Worm (Caenorhabditis elegans) whole organism, young adult: Measurements from ENCODE around the gene frm-2.

Source experiments
- B0336.3 ChIP-seq: fragments of 200-800 bp; sonication (Bioruptor generic); IDR thresholded peaks from 2 replicates; pipeline ENCODE4 v1.3.6; 2022; ENCODE audit warnings: missing genetic modification characterization, missing compliant biosample characterization
- F10E7.11 ChIP-seq: sonication (generic microtip); optimal IDR thresholded peaks from 2 replicates; lab custom pipeline; 2017; ENCODE audit warnings: mild to moderate bottlenecking, missing genetic modification characterization, moderate library complexity, missing compliant biosample characterization
- F33H1.4 ChIP-seq: fragments of 200-800 bp; sonication (Bioruptor generic); IDR thresholded peaks from 2 replicates; pipeline ENCODE4 v1.3.6; 2022; ENCODE audit warnings: missing genetic modification reagents, missing genetic modification characterization, missing compliant biosample characterization
- F39B2.1 ChIP-seq: fragments of 200-800 bp; sonication (Bioruptor generic); IDR thresholded peaks from 2 replicates; pipeline ENCODE4 v1.3.6; 2022; ENCODE audit warnings: missing genetic modification reagents, missing genetic modification characterization, missing compliant biosample characterization
- F52B5.7 ChIP-seq: sonication (generic microtip); optimal IDR thresholded peaks from 2 replicates; lab custom pipeline; 2016; ENCODE audit warnings: mild to moderate bottlenecking, missing genetic modification characterization, missing compliant biosample characterization
- F55B11.4 ChIP-seq: sonication (generic microtip); optimal IDR thresholded peaks from 2 replicates; lab custom pipeline; 2016; ENCODE audit warnings: missing compliant biosample characterization, missing genetic modification characterization, borderline replicate concordance; ENCODE audit not compliant: insufficient read depth
- F57C9.4 ChIP-seq: sonication (generic microtip); optimal IDR thresholded peaks from 2 replicates; lab custom pipeline; 2017; ENCODE audit warnings: mild to moderate bottlenecking, missing genetic modification characterization, missing compliant biosample characterization
- atf-7 ChIP-seq: sonication (generic microtip); optimal IDR thresholded peaks from 2 replicates; lab custom pipeline; 2017; ENCODE audit warnings: mild to moderate bottlenecking, missing genetic modification characterization, missing compliant biosample characterization
- ccch-3 ChIP-seq: fragments of 200-800 bp; sonication (Bioruptor generic); optimal IDR thresholded peaks from 2 replicates; lab custom pipeline; 2018; ENCODE audit warnings: mild to moderate bottlenecking, missing genetic modification characterization, missing compliant biosample characterization
- cebp-1 ChIP-seq, 2 experiments: fragments of 200-800 bp in 1 of 2; sonication (Bioruptor generic) in 1 of 2; sonication (generic microtip) in 1 of 2; IDR thresholded peaks in 1 of 2; optimal IDR thresholded peaks in 1 of 2; 2 replicates each; pipeline versions ENCODE4 v1.3.6 to Lab custom; 2017 to 2022; ENCODE audit warnings: missing compliant biosample characterization in 2 of 2, missing genetic modification characterization in 2 of 2, mild to moderate bottlenecking in 1 of 2, missing genetic modification reagents in 1 of 2, moderate library complexity in 1 of 2
- ceh-27 ChIP-seq: fragments of 200-800 bp; sonication (Bioruptor generic); optimal IDR thresholded peaks from 2 replicates; lab custom pipeline; 2018; ENCODE audit warnings: mild to moderate bottlenecking, missing genetic modification characterization, moderate library complexity, missing compliant biosample characterization
- ceh-91 ChIP-seq: fragments of 200-800 bp; sonication (Bioruptor generic); IDR thresholded peaks from 2 replicates; pipeline ENCODE4 v1.3.6; 2022; ENCODE audit warnings: missing genetic modification reagents, missing genetic modification characterization, missing compliant biosample characterization
- dox-1 ChIP-seq: fragments of 200-800 bp; sonication (Bioruptor generic); IDR thresholded peaks from 2 replicates; pipeline ENCODE4 v1.3.6; 2022; ENCODE audit warnings: missing genetic modification reagents, missing genetic modification characterization, missing compliant biosample characterization
- dpff-1 ChIP-seq: sonication (generic microtip); optimal IDR thresholded peaks from 2 replicates; lab custom pipeline; 2017; ENCODE audit warnings: mild to moderate bottlenecking, missing genetic modification characterization, missing compliant biosample characterization
- dpl-1 ChIP-seq: fragments of 150-350 bp; optimal IDR thresholded peaks from 2 replicates; lab custom pipeline; 2014; ENCODE audit warnings: missing biosample characterization, missing genetic modification reagents, missing genetic modification characterization
- ekl-4 ChIP-seq: fragments of 200-800 bp; sonication (Bioruptor generic); IDR thresholded peaks from 2 replicates; pipeline ENCODE4 v1.3.6; 2022; ENCODE audit warnings: missing genetic modification reagents, missing genetic modification characterization, missing compliant biosample characterization
- ets-4 ChIP-seq: fragments of 200-800 bp; sonication (Bioruptor generic); optimal IDR thresholded peaks from 2 replicates; lab custom pipeline; 2018; ENCODE audit warnings: mild to moderate bottlenecking, missing genetic modification characterization, missing compliant biosample characterization
- gei-17 ChIP-seq: fragments of 200-800 bp; sonication (Bioruptor generic); optimal IDR thresholded peaks from 2 replicates; lab custom pipeline; 2018; ENCODE audit warnings: mild to moderate bottlenecking, missing genetic modification characterization, missing compliant biosample characterization
- hmg-1.2 ChIP-seq: fragments of 200-800 bp; sonication (Bioruptor generic); IDR thresholded peaks from 2 replicates; pipeline ENCODE4 v1.3.6; 2022; ENCODE audit warnings: missing genetic modification reagents, missing genetic modification characterization, missing compliant biosample characterization
- let-607 ChIP-seq, 2 experiments: fragments of 200-800 bp in 1 of 2; sonication (Bioruptor generic) in 1 of 2; sonication (generic microtip) in 1 of 2; optimal IDR thresholded peaks; 2 replicates each; lab custom pipeline; 2016 to 2018; ENCODE audit warnings: mild to moderate bottlenecking in 2 of 2, missing compliant biosample characterization in 2 of 2, missing genetic modification characterization in 2 of 2, moderate library complexity in 2 of 2, missing genotype in 1 of 2
- lin-54 ChIP-seq: fragments of 200-800 bp; sonication (Bioruptor generic); optimal IDR thresholded peaks from 2 replicates; lab custom pipeline; 2018; ENCODE audit warnings: mild to moderate bottlenecking, missing genetic modification characterization, missing compliant biosample characterization
- lsl-1 ChIP-seq: fragments of 200-800 bp; sonication (Bioruptor generic); optimal IDR thresholded peaks from 2 replicates; lab custom pipeline; 2018; ENCODE audit warnings: mild to moderate bottlenecking, missing genetic modification characterization, moderate library complexity, missing compliant biosample characterization
- lsy-27 ChIP-seq: sonication (generic microtip); optimal IDR thresholded peaks from 2 replicates; lab custom pipeline; 2017; ENCODE audit warnings: missing genetic modification characterization, mild to moderate bottlenecking, missing compliant biosample characterization, antibody characterized with exemption, missing genotype, borderline replicate concordance; ENCODE audit not compliant: insufficient read depth
- madf-6 ChIP-seq: fragments of 200-800 bp; sonication (Bioruptor generic); IDR thresholded peaks from 2 replicates; pipeline ENCODE4 v1.3.6; 2022; ENCODE audit warnings: missing genetic modification reagents, missing genetic modification characterization, missing compliant biosample characterization
- madf-8 ChIP-seq: fragments of 200-800 bp; sonication (Bioruptor generic); conservative IDR thresholded peaks from 2 replicates; pipeline ENCODE4 v1.3.6; 2022; ENCODE audit warnings: missing genetic modification reagents, missing genetic modification characterization, missing compliant biosample characterization
- mcd-1 ChIP-seq: fragments of 200-800 bp; sonication (Bioruptor generic); IDR thresholded peaks from 2 replicates; pipeline ENCODE4 v1.3.6; 2022; ENCODE audit warnings: missing genetic modification reagents, missing genetic modification characterization, missing compliant biosample characterization
- nhr-27 ChIP-seq: fragments of 200-800 bp; sonication (Bioruptor generic); optimal IDR thresholded peaks from 2 replicates; lab custom pipeline; 2018; ENCODE audit warnings: mild to moderate bottlenecking, missing genetic modification characterization, moderate library complexity, missing compliant biosample characterization
- nhr-80 ChIP-seq: sonication (generic microtip); optimal IDR thresholded peaks from 2 replicates; lab custom pipeline; 2016; ENCODE audit warnings: missing genetic modification characterization, missing compliant biosample characterization
- snpc-1.3 ChIP-seq: sonication (generic microtip); optimal IDR thresholded peaks from 2 replicates; lab custom pipeline; 2017; ENCODE audit warnings: missing genetic modification characterization, mild to moderate bottlenecking, missing compliant biosample characterization, antibody characterized with exemption, moderate library complexity, missing genotype, missing genetic modification reagents; ENCODE audit not compliant: insufficient read depth
- snpc-3.4 ChIP-seq: sonication (generic microtip); optimal IDR thresholded peaks from 2 replicates; lab custom pipeline; 2017; ENCODE audit warnings: missing genetic modification characterization, mild to moderate bottlenecking, missing compliant biosample characterization, antibody characterized with exemption, moderate library complexity, missing genotype, missing genetic modification reagents
- somi-1 ChIP-seq: fragments of 200-800 bp; sonication (Bioruptor generic); optimal IDR thresholded peaks from 2 replicates; lab custom pipeline; 2018; ENCODE audit warnings: mild to moderate bottlenecking, missing genetic modification characterization, missing compliant biosample characterization
- tlf-1 ChIP-seq: fragments of 200-800 bp; sonication (Bioruptor generic); optimal IDR thresholded peaks from 2 replicates; lab custom pipeline; 2018; ENCODE audit warnings: mild to moderate bottlenecking, missing genetic modification characterization, missing compliant biosample characterization
- unc-62 ChIP-seq: fragments of 150-350 bp; optimal IDR thresholded peaks from 2 replicates; lab custom pipeline; 2014; ENCODE audit warnings: missing biosample characterization, missing genetic modification reagents, missing genetic modification characterization
- xnd-1 ChIP-seq: sonication (generic microtip); optimal IDR thresholded peaks from 2 replicates; lab custom pipeline; 2016; ENCODE audit warnings: missing genotype, missing genetic modification reagents, missing genetic modification characterization, missing compliant biosample characterization
- zfh-2 ChIP-seq: fragments of 200-800 bp; sonication (Bioruptor generic); conservative IDR thresholded peaks from 2 replicates; pipeline ENCODE4 v1.3.6; 2022; ENCODE audit warnings: missing genetic modification reagents, missing genetic modification characterization, missing compliant biosample characterization
- ztf-22 ChIP-seq: fragments of 200-800 bp; sonication (Bioruptor generic); optimal IDR thresholded peaks from 2 replicates; lab custom pipeline; 2018; ENCODE audit warnings: mild to moderate bottlenecking, missing genetic modification characterization, moderate library complexity, missing compliant biosample characterization

frm-2 gene

DNA sequence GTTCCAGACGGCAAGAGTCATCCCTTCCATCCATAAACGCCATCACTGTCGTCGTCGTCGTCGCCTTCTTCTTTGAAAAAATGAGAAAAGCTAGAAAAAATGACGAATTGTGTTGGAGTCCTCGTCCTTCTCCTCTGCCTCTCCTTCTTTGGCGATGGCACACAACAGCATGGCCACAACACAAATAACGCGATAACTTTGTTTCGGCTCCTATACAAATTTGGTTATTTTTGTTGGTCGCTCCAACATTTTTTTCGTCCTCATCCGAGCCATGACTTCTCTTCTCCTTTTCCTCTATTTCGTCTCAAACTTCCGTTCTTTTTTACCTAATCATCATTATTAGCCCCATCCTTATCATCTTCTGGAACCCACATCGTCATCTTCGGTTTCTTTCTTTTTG, 10.1 kb upstream of the frm-2 start:
- TF ChIP-seq ccch-3 (GFP tag; lab: Kevin White, UChicago) (no peak), ets-4 (GFP tag; lab: Kevin White, UChicago) (no peak), lin-54 (no peak), mcd-1 (no peak), F39B2.1 (GFP tag; lab: Robert Waterston, UW) (no peak), ceh-27 (GFP tag; lab: Kevin White, UChicago) (no peak), F52B5.7 (tag; lab: Kevin White, UChicago) (no peak), ekl-4 (GFP tag; lab: Robert Waterston, UW) (no peak), ztf-22 (GFP tag; lab: Kevin White, UChicago) (no peak)
- TF ChIP-seq, all 124 proteins: peak for 0

DNA sequence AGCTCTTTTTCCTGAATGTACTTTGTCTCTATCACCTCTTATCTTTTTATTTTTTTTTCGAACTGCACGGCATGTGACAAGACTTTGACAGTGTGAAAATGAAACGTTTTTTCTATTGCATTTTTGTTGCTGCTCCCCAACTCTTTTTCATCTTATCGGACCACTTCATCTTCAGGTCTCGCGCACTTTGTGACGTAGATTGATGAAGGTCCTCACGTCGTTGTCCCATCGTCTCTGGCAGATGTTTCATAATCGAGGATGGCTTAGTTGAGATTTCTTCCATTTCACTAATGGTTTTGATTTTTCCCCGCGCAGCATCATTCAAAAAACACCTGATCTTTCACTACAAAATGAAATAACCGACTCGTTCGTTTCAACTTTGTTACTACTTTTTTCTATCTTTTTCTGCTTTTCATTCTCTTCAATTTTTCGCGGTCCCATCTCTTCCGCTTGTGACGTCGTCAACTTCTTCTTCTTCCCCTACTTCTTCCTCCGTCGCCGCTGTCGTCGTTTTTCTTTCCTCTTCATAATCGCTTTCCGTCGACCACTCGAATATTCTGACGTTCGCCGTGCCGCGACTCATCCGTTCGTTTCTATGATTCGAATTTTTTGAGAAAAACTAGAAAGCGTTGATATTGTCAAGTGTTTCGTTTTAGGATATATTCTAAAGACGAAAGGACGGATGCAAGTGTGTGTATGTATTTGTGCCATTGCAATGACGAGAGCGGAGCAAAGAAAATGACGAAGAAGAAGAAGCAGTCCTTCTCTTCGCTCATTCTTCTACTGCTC, 9.4 kb upstream of the frm-2 start, which contains the start of gene T04C9.2:
Gene T04C9.2 (plus strand): TSS at position 739 of the 789 bp plus-strand sequence.
- TF ChIP-seq let-607 (tag; optimal IDR thresholded peaks at IDR 0.05; lab: Kevin White, UChicago) (peak in 1 of 2 experiments; percentile 29), cebp-1 (GFP tag; IDR thresholded peaks at IDR 0.05; lab: Robert Waterston, UW) (no peak), cebp-1 (tag; optimal IDR thresholded peaks at IDR 0.05; lab: Kevin White, UChicago) (peak; percentile 44), F55B11.4 (tag; lab: Kevin White, UChicago) (no peak), nhr-80 (tag; lab: Kevin White, UChicago) (peak; percentile 45)
- TF ChIP-seq, all 124 proteins: peak for 3

DNA sequence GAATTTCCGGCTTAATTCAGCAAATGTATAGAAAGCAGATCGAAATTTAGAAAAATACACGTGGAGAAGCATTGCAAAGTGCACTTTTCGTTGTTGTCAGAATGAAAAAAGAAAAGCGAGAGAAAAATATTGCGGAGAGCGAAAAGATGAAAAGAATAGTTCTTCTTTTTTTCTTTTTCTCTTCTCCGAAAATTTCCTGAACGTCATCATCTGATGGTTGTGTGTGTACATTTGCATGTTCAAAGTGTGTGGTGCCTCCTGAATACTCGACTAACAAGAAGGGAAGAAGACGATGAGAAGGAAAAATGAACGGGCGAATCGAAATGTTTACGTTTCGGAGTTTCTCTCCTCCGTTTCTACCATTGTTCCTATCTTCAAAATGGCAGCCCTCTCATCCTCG, 8.2 kb upstream of the frm-2 start:
- no peak for TF ChIP-seq nhr-27

DNA sequence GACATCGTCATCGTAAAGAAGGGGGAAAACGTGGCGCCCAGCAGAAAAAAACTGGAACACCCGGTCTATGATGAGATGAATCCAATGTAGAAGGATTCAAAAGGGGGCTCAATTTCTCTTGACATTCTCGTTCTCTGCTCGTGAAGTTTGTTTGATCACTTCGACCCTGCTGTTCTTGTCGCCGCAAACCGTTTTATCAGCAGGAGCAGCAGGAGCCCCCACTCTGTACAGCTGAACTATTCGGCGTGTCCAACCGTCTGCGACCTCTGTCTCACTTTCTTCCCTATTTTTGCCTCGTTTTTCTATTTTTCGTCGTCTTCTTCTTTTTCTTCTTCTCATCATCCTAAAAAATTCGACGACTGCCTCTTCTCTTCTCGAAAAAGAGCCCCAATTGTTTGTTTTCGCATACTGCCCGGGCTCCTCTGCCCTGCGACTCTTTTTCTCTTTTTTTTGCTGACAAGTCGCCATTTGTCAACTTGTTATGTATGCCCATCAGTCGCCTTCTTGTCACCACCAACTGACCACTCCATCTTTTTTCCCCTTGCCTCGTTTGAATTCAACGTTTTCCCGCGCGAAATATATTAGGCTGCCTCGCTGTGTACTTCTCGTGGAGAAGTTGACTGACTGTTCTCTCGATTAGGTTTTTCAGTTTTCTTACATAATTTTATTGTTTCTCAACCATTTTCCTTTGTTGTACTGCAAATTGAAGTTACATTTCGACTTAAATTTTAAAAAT, 7.2 kb upstream of the frm-2 start:
- TF ChIP-seq unc-62 (GFP tag; lab: Kevin White, UChicago) (no peak), dox-1 (GFP tag; lab: Robert Waterston, UW) (peak; percentile 36; the same call in 1 of the 2 replicates), F57C9.4 (tag; lab: Kevin White, UChicago) (no peak), hmg-1.2 (0 out of 2 replicates have a peak, but pooled peaks have one; percentile 6), zfh-2 (GFP tag; lab: Robert Waterston, UW) (peak; percentile 58; the same call in 1 of the 2 replicates), lin-54 (peak; percentile 12), nhr-80 (tag; lab: Kevin White, UChicago) (peak; percentile 74), gei-17 (no peak)
- TF ChIP-seq, all 124 proteins: peak for 5

DNA sequence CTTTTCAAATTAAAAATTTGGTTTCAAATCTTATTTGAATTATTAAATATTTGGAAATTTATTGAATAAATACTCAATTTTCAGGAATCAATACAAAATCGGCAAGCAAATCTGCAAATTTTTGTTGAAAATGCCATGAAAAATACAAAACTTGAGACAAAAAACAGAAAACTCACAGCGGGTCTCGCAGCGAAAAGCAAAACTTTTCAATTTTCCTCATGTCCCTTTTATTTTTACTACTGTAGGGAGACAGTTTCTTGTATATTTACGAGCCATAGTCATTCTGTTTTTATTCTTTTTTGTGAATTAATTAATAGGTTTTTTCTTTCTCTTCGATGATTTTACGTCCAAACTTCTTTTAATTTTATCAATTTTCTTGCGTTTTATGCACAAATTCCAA, 6.5 kb upstream of the frm-2 start:
- no peak for TF ChIP-seq lsy-27 (tag; lab: Kevin White, UChicago)
- peak; percentile 61 for TF ChIP-seq snpc-3.4 (tag; lab: Kevin White, UChicago)
- no peak for TF ChIP-seq dpff-1
- TF ChIP-seq xnd-1 (tag; lab: Kevin White, UChicago) = peak; percentile 87
- no peak for TF ChIP-seq dpl-1 (GFP tag; lab: Kevin White, UChicago)
- TF ChIP-seq tlf-1 (GFP tag; lab: Kevin White, UChicago) = no peak
- TF ChIP-seq F10E7.11 (tag; lab: Kevin White, UChicago) = no peak
- peak; percentile 73 for TF ChIP-seq madf-8 (GFP tag; lab: Robert Waterston, UW)
- TF ChIP-seq lsl-1 = peak; percentile 94
- TF ChIP-seq somi-1 (GFP tag; lab: Kevin White, UChicago) = no peak
- TF ChIP-seq atf-7 = no peak
- TF ChIP-seq madf-6 (GFP tag; lab: Robert Waterston, UW) = peak; percentile 92
- peak; percentile 71 for TF ChIP-seq ceh-91
- TF ChIP-seq B0336.3 (GFP tag; lab: Robert Waterston, UW) = no peak
- peak; percentile 42 for TF ChIP-seq snpc-1.3 (tag; lab: Kevin White, UChicago)
- no peak for TF ChIP-seq let-607 (tag; optimal IDR thresholded peaks at IDR 0.05; lab: Kevin White, UChicago)
- peak; percentile 92 for TF ChIP-seq F33H1.4 (GFP tag; lab: Robert Waterston, UW)
